Fruit fly (Drosophila melanogaster) whole organism, wandering third instar larva: ENCODE measurements around the gene CG9095.

Source experiments
- Abd-B ChIP-seq: fragments of >200 bp; optimal IDR thresholded peaks from 2 replicates; lab custom pipeline; 2017; ENCODE audit warnings: missing biosample characterization, missing genetic modification characterization
- Dfd ChIP-seq: fragments of >200 bp; optimal IDR thresholded peaks from 2 replicates; lab custom pipeline; 2017; ENCODE audit warnings: missing biosample characterization, missing genetic modification characterization
- Dif ChIP-seq: fragments of 200-275, 200-300 bp; sonication (Bioruptor generic); optimal IDR thresholded peaks from 2 replicates; lab custom pipeline; 2018; ENCODE audit warnings: missing biosample characterization, missing genetic modification characterization; ENCODE audit not compliant: partially characterized antibody
- Hr83 ChIP-seq: fragments of 200-300 bp; sonication (Bioruptor generic); optimal IDR thresholded peaks from 2 replicates; lab custom pipeline; 2016; ENCODE audit warnings: missing biosample characterization, mild to moderate bottlenecking, missing genetic modification characterization, moderate library complexity; ENCODE audit not compliant: poor library complexity, severe bottlenecking
- Jra ChIP-seq: sonication (Bioruptor generic); optimal IDR thresholded peaks from 2 replicates; lab custom pipeline; 2016; ENCODE audit warnings: missing biosample characterization, missing genetic modification characterization
- N ChIP-seq: fragments of >200 bp; optimal IDR thresholded peaks from 2 replicates; lab custom pipeline; 2018; ENCODE audit warnings: missing biosample characterization, missing external identifiers, missing genetic modification characterization
- h ChIP-seq: fragments of 200-800 bp; sonication (Bioruptor generic); optimal IDR thresholded peaks from 3 replicates; lab custom pipeline; 2016; ENCODE audit warnings: missing biosample characterization, mild to moderate bottlenecking, missing genetic modification characterization
- pan ChIP-seq: fragments of >200 bp; optimal IDR thresholded peaks from 2 replicates; lab custom pipeline; 2017
- psq ChIP-seq: fragments of 200-800 bp; sonication (Bioruptor generic); optimal IDR thresholded peaks from 3 replicates; lab custom pipeline; 2017; ENCODE audit warnings: missing biosample characterization, mild to moderate bottlenecking, missing genetic modification characterization, moderate library complexity
- sage ChIP-seq: fragments of 200-800 bp; sonication (Bioruptor generic); optimal IDR thresholded peaks from 2 replicates; lab custom pipeline; 2016; ENCODE audit warnings: missing biosample characterization, mild to moderate bottlenecking, missing genetic modification characterization

DNA sequence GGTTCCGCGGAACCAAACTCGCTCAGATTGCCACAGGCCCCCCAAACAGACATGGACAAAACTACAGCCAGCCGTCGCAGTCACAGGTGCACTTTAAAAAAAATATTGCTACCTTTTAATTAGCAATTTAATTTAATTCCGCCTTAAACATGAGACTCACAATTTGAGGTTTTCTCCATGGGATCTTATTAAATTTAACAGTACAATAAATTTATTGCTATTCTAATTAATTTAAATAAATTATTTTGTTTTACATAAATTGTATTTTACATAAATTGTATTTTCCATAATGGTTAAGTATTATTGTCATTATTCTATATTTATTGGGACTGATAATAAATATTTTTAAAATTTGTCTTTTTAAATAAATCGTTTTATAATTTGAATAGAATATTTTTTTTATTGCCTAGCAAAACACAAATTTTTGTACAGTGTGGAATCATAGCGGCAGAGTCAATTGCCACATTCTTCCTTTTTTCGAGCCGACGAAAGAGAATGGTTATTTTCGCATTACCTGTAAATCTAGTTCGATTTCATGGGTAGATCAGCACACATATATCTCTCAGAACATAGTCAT is 39.5 kb downstream of the CG9095 start:
- TF ChIP-seq pan (lab: Kevin White, UChicago): no peak
- TF ChIP-seq N (GFP tag; lab: Kevin White, UChicago): no peak
- TF ChIP-seq Jra: no peak
- TF ChIP-seq Dif (GFP tag; lab: Kevin White, UChicago): no peak
- no peak for TF ChIP-seq sage (GFP tag; lab: Kevin White, UChicago)
- TF ChIP-seq Abd-B (GFP tag; lab: Kevin White, UChicago): no peak
- TF ChIP-seq Hr83 (GFP tag; lab: Kevin White, UChicago): no peak
- TF ChIP-seq h: no peak
- TF ChIP-seq psq: no peak
- TF ChIP-seq Dfd (GFP tag; lab: Kevin White, UChicago): no peak
